Fruit fly (Drosophila melanogaster) whole organism, embryonic: ENCODE data around the gene Reg-2.

Experiments used
- Adf1 ChIP-seq: fragments of 200-800 bp; sonication (Bioruptor generic); IDR thresholded peaks from 2 replicates; pipeline ENCODE4 v1.3.6; 2022; ENCODE audit warnings: missing biosample characterization, missing genetic modification characterization
- Bdp1 ChIP-seq: fragments of 200-800 bp; sonication (Bioruptor generic); optimal IDR thresholded peaks from 3 replicates; lab custom pipeline; 2016; ENCODE audit warnings: missing biosample characterization, missing genetic modification characterization
- Bgb ChIP-seq: fragments of 200-800 bp; sonication (Bioruptor generic); IDR thresholded peaks from 2 replicates; pipeline ENCODE4 v1.3.6; 2022; ENCODE audit warnings: missing biosample characterization, missing genetic modification characterization; ENCODE audit not compliant: partially characterized antibody
- C15 ChIP-seq: fragments of 200-800 bp; sonication (Bioruptor generic); IDR thresholded peaks from 3 replicates; pipeline ENCODE4 v1.3.6; 2022; ENCODE audit warnings: missing biosample characterization, missing genetic modification characterization
- CG10267 ChIP-seq: fragments of 200-800 bp; sonication (Bioruptor generic); optimal IDR thresholded peaks from 2 replicates; lab custom pipeline; 2018; ENCODE audit warnings: missing biosample characterization, mild to moderate bottlenecking, missing genetic modification characterization, moderate library complexity
- CG10565 ChIP-seq: fragments of 200-800 bp; sonication (Bioruptor generic); optimal IDR thresholded peaks from 3 replicates; lab custom pipeline; 2016; ENCODE audit warnings: missing biosample characterization, mild to moderate bottlenecking, missing genetic modification characterization
- CG12219 ChIP-seq: fragments of 200-800 bp; sonication (Bioruptor generic); optimal IDR thresholded peaks from 3 replicates; lab custom pipeline; 2018; ENCODE audit warnings: missing biosample characterization, mild to moderate bottlenecking, missing genetic modification characterization
- CG12769 ChIP-seq: fragments of 200-800 bp; sonication (Bioruptor generic); optimal IDR thresholded peaks from 2 replicates; lab custom pipeline; 2019; ENCODE audit warnings: missing biosample characterization, mild to moderate bottlenecking, missing genetic modification characterization, moderate library complexity
- CG13287 ChIP-seq: fragments of 200-800 bp; sonication (Bioruptor generic); IDR thresholded peaks from 2 replicates; pipeline ENCODE4 v1.3.6; 2022; ENCODE audit warnings: missing biosample characterization, missing genetic modification characterization; ENCODE audit not compliant: partially characterized antibody
- CG14014 ChIP-seq: fragments of 200-800 bp; sonication (Bioruptor generic); IDR thresholded peaks from 2 replicates; pipeline ENCODE4 v1.3.6; 2022; ENCODE audit warnings: missing biosample characterization, missing genetic modification characterization
- CG15601 ChIP-seq: fragments of 200-800 bp; sonication (Bioruptor generic); optimal IDR thresholded peaks from 3 replicates; lab custom pipeline; 2019; ENCODE audit warnings: missing biosample characterization, mild to moderate bottlenecking, missing genetic modification characterization, moderate library complexity
- CG18476 ChIP-seq: fragments of 200-800 bp; sonication (Bioruptor generic); optimal IDR thresholded peaks from 2 replicates; lab custom pipeline; 2016; ENCODE audit warnings: missing biosample characterization, mild to moderate bottlenecking, missing genetic modification characterization
- CG2875 ChIP-seq: fragments of 200-800 bp; sonication (Bioruptor generic); optimal IDR thresholded peaks from 2 replicates; lab custom pipeline; 2017; ENCODE audit warnings: missing biosample characterization, mild to moderate bottlenecking, missing genetic modification characterization, missing genetic modification reagents
- CG3838 ChIP-seq: fragments of 200-800 bp; sonication (Bioruptor generic); optimal IDR thresholded peaks from 3 replicates; lab custom pipeline; 2016; ENCODE audit warnings: missing biosample characterization, missing genetic modification characterization
- CG7357 ChIP-seq: fragments of 200-800 bp; sonication (Bioruptor generic); IDR thresholded peaks from 3 replicates; pipeline ENCODE4 v1.3.6; 2022; ENCODE audit warnings: missing biosample characterization, missing genetic modification characterization
- CG9609 ChIP-seq: fragments of 200-800 bp; sonication (Bioruptor generic); optimal IDR thresholded peaks from 3 replicates; lab custom pipeline; 2016; ENCODE audit warnings: missing biosample characterization, missing genetic modification characterization
- Dfd ChIP-seq, 2 experiments: fragments of >200 bp; optimal IDR thresholded peaks; 2 replicates each; lab custom pipeline; 2017; ENCODE audit warnings: missing biosample characterization in 2 of 2, missing genetic modification characterization in 2 of 2
- Doc2 ChIP-seq: fragments of 200-800 bp; sonication (Bioruptor generic); IDR thresholded peaks from 2 replicates; pipeline ENCODE4 v1.3.6; 2022; ENCODE audit warnings: missing biosample characterization, missing genetic modification characterization
- ERR ChIP-seq: fragments of 200-800 bp; sonication (Bioruptor generic); optimal IDR thresholded peaks from 2 replicates; lab custom pipeline; 2016; ENCODE audit warnings: missing biosample characterization, missing genetic modification characterization
- Ets65A ChIP-seq: fragments of 200-800 bp; sonication (Bioruptor generic); peaks from one replicate; lab custom pipeline; 2016; ENCODE audit warnings: missing biosample characterization, missing genetic modification characterization
- Hr39 ChIP-seq: fragments of >200 bp; optimal IDR thresholded peaks from 2 replicates; lab custom pipeline; 2017
- Jarid2 ChIP-seq: fragments of 200-800 bp; sonication (Bioruptor generic); optimal IDR thresholded peaks from 3 replicates; lab custom pipeline; 2017; ENCODE audit warnings: mild to moderate bottlenecking, missing biosample characterization, missing genetic modification reagents, missing genetic modification characterization
- Med ChIP-seq: fragments of 200-800 bp; sonication (Bioruptor generic); peaks from one replicate; lab custom pipeline; 2016; ENCODE audit warnings: missing biosample characterization, missing genetic modification characterization, mild to moderate bottlenecking, inconsistent platforms, moderate library complexity
- NC2α ChIP-seq: fragments of 200-800 bp; sonication (Bioruptor generic); optimal IDR thresholded peaks from 2 replicates; lab custom pipeline; 2016; ENCODE audit warnings: missing biosample characterization, missing genetic modification characterization
- NK7.1 ChIP-seq: fragments of 200-800 bp; sonication (Bioruptor generic); optimal IDR thresholded peaks from 3 replicates; lab custom pipeline; 2016; ENCODE audit warnings: missing biosample characterization, missing genetic modification characterization
- Pdp1 ChIP-seq, 2 experiments: fragments of 200-800 bp; sonication (Bioruptor generic); optimal IDR thresholded peaks; 3 replicates each; lab custom pipeline; 2016; ENCODE audit warnings: missing biosample characterization in 2 of 2, missing genetic modification characterization in 2 of 2, mild to moderate bottlenecking in 1 of 2, moderate library complexity in 1 of 2
- Six4 ChIP-seq: fragments of 200-800 bp; sonication (Bioruptor generic); optimal IDR thresholded peaks from 2 replicates; lab custom pipeline; 2016; ENCODE audit warnings: missing biosample characterization, missing genetic modification characterization
- Sry-δ ChIP-seq: fragments of 200-800 bp; sonication (Bioruptor generic); optimal IDR thresholded peaks from 2 replicates; lab custom pipeline; 2016; ENCODE audit warnings: missing biosample characterization, missing genetic modification characterization
- ase ChIP-seq: fragments of 200-800 bp; sonication (Bioruptor generic); IDR thresholded peaks from 3 replicates; pipeline ENCODE4 v1.3.6; 2022; ENCODE audit warnings: missing biosample characterization, missing genetic modification characterization
- ash1 ChIP-seq: fragments of 200-800 bp; sonication (Bioruptor generic); optimal IDR thresholded peaks from 2 replicates; lab custom pipeline; 2018; ENCODE audit warnings: missing biosample characterization, mild to moderate bottlenecking, missing genetic modification characterization
- bbx ChIP-seq: fragments of 200-800 bp; sonication (Bioruptor generic); IDR thresholded peaks from 2 replicates; pipeline ENCODE4 v1.3.6; 2022; ENCODE audit warnings: missing biosample characterization, missing genetic modification characterization; ENCODE audit not compliant: partially characterized antibody
- bowl ChIP-seq: fragments of 200-800 bp; sonication (Bioruptor generic); IDR thresholded peaks from 2 replicates; pipeline ENCODE4 v1.3.6; 2022; ENCODE audit warnings: missing biosample characterization, missing genetic modification characterization
- corto ChIP-seq: fragments of 200-800 bp; sonication (Bioruptor generic); optimal IDR thresholded peaks from 2 replicates; lab custom pipeline; 2016; ENCODE audit warnings: missing biosample characterization, mild to moderate bottlenecking, missing genetic modification characterization, moderate library complexity
- ems ChIP-seq: fragments of 200-800 bp; sonication (Bioruptor generic); optimal IDR thresholded peaks from 3 replicates; lab custom pipeline; 2016; ENCODE audit warnings: missing biosample characterization, missing genetic modification characterization
- eyg ChIP-seq: fragments of 200-800 bp; sonication (Bioruptor generic); optimal IDR thresholded peaks from 3 replicates; lab custom pipeline; 2016; ENCODE audit warnings: missing biosample characterization, missing genetic modification characterization
- fru ChIP-seq: fragments of >200 bp; optimal IDR thresholded peaks from 2 replicates; lab custom pipeline; 2017
- fu2 ChIP-seq: fragments of 200-800 bp; sonication (Bioruptor generic); optimal IDR thresholded peaks from 2 replicates; lab custom pipeline; 2016; ENCODE audit warnings: missing biosample characterization, missing genetic modification characterization
- gt ChIP-seq: fragments of 200-800 bp; sonication (Bioruptor generic); IDR thresholded peaks from 2 replicates; pipeline ENCODE4 v1.3.6; 2022; ENCODE audit warnings: missing biosample characterization, missing genetic modification characterization
- knrl ChIP-seq: fragments of 200-800 bp; sonication (Bioruptor generic); IDR thresholded peaks from 3 replicates; pipeline ENCODE4 v1.3.6; 2022; ENCODE audit warnings: missing biosample characterization, missing genetic modification characterization; ENCODE audit not compliant: partially characterized antibody
- mam ChIP-seq: fragments of 200-800 bp; sonication (Bioruptor generic); optimal IDR thresholded peaks from 3 replicates; lab custom pipeline; 2016; ENCODE audit warnings: missing biosample characterization, missing genetic modification characterization
- mirr ChIP-seq: fragments of 200-800 bp; sonication (Bioruptor generic); optimal IDR thresholded peaks from 3 replicates; lab custom pipeline; 2018; ENCODE audit warnings: missing biosample characterization, mild to moderate bottlenecking, missing genetic modification characterization
- org-1 ChIP-seq: fragments of 200-800 bp; sonication (Bioruptor generic); optimal IDR thresholded peaks from 2 replicates; lab custom pipeline; 2017; ENCODE audit warnings: missing biosample characterization, missing genetic modification characterization
- phol ChIP-seq: fragments of 200-800 bp; sonication (Bioruptor generic); optimal IDR thresholded peaks from 3 replicates; lab custom pipeline; 2018; ENCODE audit warnings: missing biosample characterization, mild to moderate bottlenecking, missing genetic modification characterization, moderate library complexity
- rib ChIP-seq: fragments of 200-800 bp; sonication (Bioruptor generic); IDR thresholded peaks from 2 replicates; pipeline ENCODE4 v1.3.6; 2022; ENCODE audit warnings: missing biosample characterization, missing genetic modification characterization
- seq ChIP-seq: fragments of 200-800 bp; sonication (Bioruptor generic); IDR thresholded peaks from 2 replicates; pipeline ENCODE4 v1.3.6; 2022; ENCODE audit warnings: missing biosample characterization, missing genetic modification characterization
- ssp ChIP-seq: fragments of 200-800 bp; sonication (Bioruptor generic); IDR thresholded peaks from 2 replicates; pipeline ENCODE4 v1.3.6; 2022; ENCODE audit warnings: missing biosample characterization, missing genetic modification characterization
- tio ChIP-seq: fragments of 200-800 bp; sonication (Bioruptor generic); optimal IDR thresholded peaks from 2 replicates; lab custom pipeline; 2017; ENCODE audit warnings: missing biosample characterization, missing genetic modification characterization, inconsistent platforms
- tll ChIP-seq, 2 experiments: fragments of 200-800 bp in 1 of 2; fragments of >200 bp in 1 of 2; sonication (Bioruptor generic) in 1 of 2; optimal IDR thresholded peaks; 2 replicates each; lab custom pipeline; 2017 to 2019; ENCODE audit warnings: missing biosample characterization in 2 of 2, missing genetic modification characterization in 2 of 2, mild to moderate bottlenecking in 1 of 2, moderate library complexity in 1 of 2
- vnd ChIP-seq: fragments of 200-800 bp; sonication (Bioruptor generic); IDR thresholded peaks from 3 replicates; pipeline ENCODE4 v1.3.6; 2022; ENCODE audit warnings: missing biosample characterization, missing genetic modification characterization; ENCODE audit not compliant: partially characterized antibody
- wek ChIP-seq: fragments of 200-800 bp; sonication (Bioruptor generic); optimal IDR thresholded peaks from 3 replicates; lab custom pipeline; 2018; ENCODE audit warnings: missing biosample characterization, mild to moderate bottlenecking, missing genetic modification characterization, moderate library complexity

Reg-2 gene

DNA sequence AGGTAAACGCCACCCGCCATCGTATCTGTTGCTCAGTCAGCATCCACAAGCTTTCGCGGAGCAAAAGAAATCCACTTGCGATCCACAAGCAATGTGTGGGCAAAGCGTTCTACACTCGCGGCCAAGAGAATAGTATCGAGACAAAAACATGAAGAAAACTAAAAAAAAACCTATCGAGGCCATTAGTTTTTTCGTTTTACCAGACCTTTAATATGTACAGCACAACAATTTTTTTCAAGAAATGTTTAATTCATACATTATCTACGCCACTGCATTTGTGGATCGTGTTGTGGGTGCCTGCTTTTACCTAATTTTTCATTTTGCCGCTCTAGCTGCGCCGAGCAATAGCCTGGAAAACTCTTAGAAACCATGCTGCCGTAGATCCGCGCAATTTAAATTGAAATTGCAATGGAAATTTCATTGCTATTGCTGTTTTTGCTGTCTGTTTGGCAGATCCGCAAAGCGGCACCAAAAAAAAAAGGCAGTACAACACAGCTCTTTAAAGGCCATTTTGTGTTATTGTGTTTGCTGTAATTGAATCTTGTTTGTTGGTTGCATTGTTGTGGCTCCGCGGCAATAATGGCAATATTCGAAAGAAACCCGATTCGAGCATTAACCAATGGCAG lies 43.3 kb downstream of the Reg-2 start (continued):
- TF ChIP-seq CG7357 (GFP tag; lab: Robert Waterston, UW): 0 out of 3 replicates have a peak, but pooled peaks have one; percentile 43
- TF ChIP-seq Doc2: no peak
- TF ChIP-seq Six4: peak; percentile 31
- TF ChIP-seq phol: peak; percentile 73
- 0 out of 2 replicates have a peak, but pooled peaks have one; percentile 34 for TF ChIP-seq bowl (GFP tag; lab: Robert Waterston, UW)
- no peak for TF ChIP-seq vnd (GFP tag; lab: Robert Waterston, UW)
- no peak for TF ChIP-seq Bgb (GFP tag; lab: Robert Waterston, UW)
- no peak for TF ChIP-seq Hr39 (lab: Kevin White, UChicago)
- TF ChIP-seq CG3838 (GFP tag; lab: Kevin White, UChicago): no peak
- no peak for TF ChIP-seq fu2 (GFP tag; lab: Kevin White, UChicago)
- TF ChIP-seq CG14014 (GFP tag; lab: Robert Waterston, UW): peak; percentile 58; the same call in 1 of the 2 replicates
- peak; percentile 17 to 55 for TF ChIP-seq Pdp1 (GFP tag; optimal IDR thresholded peaks at IDR 0.05; lab: Kevin White, UChicago)
- peak; percentile 1 for TF ChIP-seq wek (GFP tag; lab: Kevin White, UChicago)
- no peak for TF ChIP-seq Adf1
- no peak for TF ChIP-seq tio (GFP tag; lab: Kevin White, UChicago)
- peak; percentile 24 for TF ChIP-seq CG9609 (GFP tag; lab: Kevin White, UChicago)
- TF ChIP-seq CG13287 (GFP tag; lab: Robert Waterston, UW): no peak
- peak; percentile 2 for TF ChIP-seq CG2875 (GFP tag; lab: Kevin White, UChicago)
- TF ChIP-seq Bdp1 (GFP tag; lab: Kevin White, UChicago): no peak
- peak; percentile 64 for TF ChIP-seq CG12219 (GFP tag; lab: Kevin White, UChicago)
- peak; percentile 11 for TF ChIP-seq Sry-δ (GFP tag; lab: Kevin White, UChicago)
- no peak for TF ChIP-seq C15
- TF ChIP-seq ERR (GFP tag; lab: Kevin White, UChicago): peak; percentile 37
- TF ChIP-seq mam (GFP tag; lab: Kevin White, UChicago): peak; percentile 24
- peak; percentile 39 for TF ChIP-seq Jarid2 (GFP tag; lab: Kevin White, UChicago)
- TF ChIP-seq NK7.1: peak; percentile 50
- TF ChIP-seq mirr (GFP tag; lab: Kevin White, UChicago): no peak
- TF ChIP-seq NC2α: no peak
- peak; percentile 62 for TF ChIP-seq CG10267 (tag; lab: Kevin White, UChicago)
- TF ChIP-seq corto: no peak
- TF ChIP-seq gt (GFP tag; lab: Robert Waterston, UW): no peak
- peak; percentile 34 for TF ChIP-seq CG18476 (GFP tag; lab: Kevin White, UChicago)
- no peak for TF ChIP-seq knrl (GFP tag; lab: Robert Waterston, UW)
- peak; percentile 30 for TF ChIP-seq CG12769 (tag; lab: Kevin White, UChicago)
- no peak for TF ChIP-seq bbx (GFP tag; lab: Robert Waterston, UW)
- TF ChIP-seq Med (GFP tag; lab: Kevin White, UChicago): peak; percentile 95
- no peak for TF ChIP-seq rib (GFP tag; lab: Robert Waterston, UW)
- peak; percentile 12 for TF ChIP-seq ems (GFP tag; lab: Kevin White, UChicago)
- 0 out of 3 replicates have a peak, but pooled peaks have one; percentile 33 for TF ChIP-seq ase (GFP tag; lab: Robert Waterston, UW)
- no peak for TF ChIP-seq tll (GFP tag; optimal IDR thresholded peaks at IDR 0.05; lab: Kevin White, UChicago)
- TF ChIP-seq ash1 (GFP tag; lab: Kevin White, UChicago): no peak
- no peak for TF ChIP-seq CG10565
- TF ChIP-seq ssp: peak; percentile 33; the same call in 1 of the 2 replicates
- TF ChIP-seq CG15601 (tag; lab: Kevin White, UChicago): peak; percentile 38
- peak; percentile 39 for TF ChIP-seq org-1 (GFP tag; lab: Kevin White, UChicago)
- TF ChIP-seq seq (GFP tag; lab: Robert Waterston, UW): peak; percentile 63; the same call in 1 of the 2 replicates
- TF ChIP-seq Dfd (GFP tag; optimal IDR thresholded peaks at IDR 0.05; lab: Kevin White, UChicago): no peak
- no peak for TF ChIP-seq eyg (GFP tag; lab: Kevin White, UChicago)
- TF ChIP-seq Ets65A: peak; percentile 93
- TF ChIP-seq fru (lab: Kevin White, UChicago): no peak
